Worm (Caenorhabditis elegans): ENCODE results near the gene pals-24.

pals-24 gene

ce11 chrIII:146369-146768, 26.1 kb downstream of the pals-24 start, which contains the start of gene fbxb-84:
fbxb-84 (minus strand) TSS chrIII:146469.
- no peak for TF ChIP-seq skn-1 (tag; optimal IDR thresholded peaks at IDR 0.05)
- no peak for TF ChIP-seq ceh-16 (tag; optimal IDR thresholded peaks at IDR 0.05)
- TF ChIP-seq peb-1 (tag; optimal IDR thresholded peaks at IDR 0.05), result no peak
- no peak for TF ChIP-seq ztf-4 (tag; optimal IDR thresholded peaks at IDR 0.05)
- TF ChIP-seq Y55F3AM.14 (GFP tag; optimal IDR thresholded peaks at IDR 0.05), result no peak
- no peak for TF ChIP-seq ztf-11 (tag; optimal IDR thresholded peaks at IDR 0.05)
- no peak for TF ChIP-seq fos-1 (tag; optimal IDR thresholded peaks at IDR 0.05)
- TF ChIP-seq mdl-1 (tag; optimal IDR thresholded peaks at IDR 0.05), result no peak
- TF ChIP-seq nhr-25 (tag; optimal IDR thresholded peaks at IDR 0.05), result no peak
- no peak for TF ChIP-seq ztf-1 (GFP tag; conservative IDR thresholded peaks at IDR 0.05)
- TF ChIP-seq aly-2 (tag; optimal IDR thresholded peaks at IDR 0.05), result no peak
- no peak for TF ChIP-seq nhr-129 (tag; optimal IDR thresholded peaks at IDR 0.05)
- TF ChIP-seq nhr-21 (tag; optimal IDR thresholded peaks at IDR 0.05), result no peak

DNA sequence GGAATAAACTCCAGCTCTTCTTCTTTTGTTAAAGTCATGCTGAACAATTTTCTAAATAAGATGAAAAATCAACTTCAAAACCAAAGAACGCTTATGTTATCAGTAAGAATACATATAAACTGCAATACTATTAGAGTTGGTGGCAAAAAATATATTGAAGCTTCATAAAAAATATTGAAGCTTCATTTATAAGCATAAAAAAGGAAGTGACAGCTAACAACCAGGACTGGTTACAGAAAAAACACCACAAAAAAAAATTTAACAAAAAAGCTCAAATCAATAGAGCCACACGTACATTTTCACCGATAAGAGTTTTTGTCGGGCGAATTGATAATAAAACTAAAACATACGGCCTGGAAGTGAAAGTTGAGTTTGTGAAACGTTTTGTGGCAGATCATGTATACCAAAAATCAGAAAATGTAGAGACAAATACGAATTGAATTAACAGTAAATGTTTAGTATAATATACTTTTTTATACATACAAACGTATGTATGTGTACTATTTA, 27.4 kb downstream of the pals-24 start, which contains the start of gene sqst-5:
TSS of gene sqst-5 (minus strand) at position 51 of the 507 bp plus-strand sequence.
- TF ChIP-seq aly-2 (tag; optimal IDR thresholded peaks at IDR 0.05) (no peak), fos-1 (tag; optimal IDR thresholded peaks at IDR 0.05) (peak; percentile 65), gmeb-1 (tag; optimal IDR thresholded peaks at IDR 0.05) (peak; percentile 4)

DNA sequence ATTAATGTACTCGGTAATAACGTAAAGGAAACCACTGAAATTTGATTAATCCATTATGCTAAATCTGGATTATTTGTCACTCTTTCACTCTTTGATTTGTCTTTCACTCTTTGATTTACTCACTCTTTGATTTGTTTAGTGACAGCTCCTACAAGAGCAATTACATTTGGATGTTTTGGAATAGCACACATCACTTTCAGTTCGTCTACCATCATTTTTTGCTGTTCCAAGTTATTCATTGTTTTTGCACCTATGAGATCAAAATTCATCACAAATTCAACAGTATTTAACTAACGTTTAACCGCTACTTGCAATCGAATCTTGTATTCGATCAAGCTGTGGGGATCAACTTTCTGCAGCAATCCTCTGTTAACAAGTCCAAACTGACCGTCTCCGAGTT, 28.9 kb downstream of the pals-24 start:
- TF ChIP-seq unc-55 (GFP tag; optimal IDR thresholded peaks at IDR 0.05) (no peak), sma-3 (GFP tag; optimal IDR thresholded peaks at IDR 0.05) (no peak)

DNA sequence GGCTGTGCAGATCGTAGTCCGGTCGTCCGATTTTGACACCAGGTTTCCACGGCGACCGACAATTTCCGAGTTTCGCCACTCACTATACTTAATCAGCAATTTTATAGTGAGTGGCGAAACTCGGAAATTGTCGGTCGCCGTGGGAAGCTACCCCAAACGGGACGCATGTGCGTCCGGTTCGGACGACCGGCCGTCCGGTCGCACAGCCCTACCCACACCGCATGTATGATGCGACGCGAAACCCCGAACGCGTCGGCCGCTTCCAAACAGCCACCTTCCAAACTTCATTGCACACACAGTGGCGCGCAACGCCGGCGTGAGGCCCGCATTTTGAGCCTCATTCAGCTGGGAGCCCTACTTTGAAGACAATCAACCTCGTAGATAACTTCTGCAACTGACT, 30.8 kb downstream of the pals-24 start:
- TF ChIP-seq R02D3.7 (tag; optimal IDR thresholded peaks at IDR 0.05) (no peak), fos-1 (tag; optimal IDR thresholded peaks at IDR 0.05) (no peak), ceh-82 (tag; optimal IDR thresholded peaks at IDR 0.05) (no peak), nhr-6 (tag; optimal IDR thresholded peaks at IDR 0.05) (no peak), lin-11 (tag; optimal IDR thresholded peaks at IDR 0.05) (no peak), nhr-77 (tag; optimal IDR thresholded peaks at IDR 0.05) (no peak)

- TF ChIP-seq sma-3 (GFP tag; optimal IDR thresholded peaks at IDR 0.05) (peak; percentile 17), sma-9 (GFP tag; optimal IDR thresholded peaks at IDR 0.05) (peak; percentile 72), sma-9 (tag; optimal IDR thresholded peaks at IDR 0.05) (no peak), egl-27 (tag; optimal IDR thresholded peaks at IDR 0.05) (peak; percentile 55), aly-2 (tag; optimal IDR thresholded peaks at IDR 0.05) (no peak), crh-2 (tag; optimal IDR thresholded peaks at IDR 0.05) (peak; percentile 71), skn-1 (tag; optimal IDR thresholded peaks at IDR 0.05) (peak; percentile 34), R02D3.7 (tag; optimal IDR thresholded peaks at IDR 0.05) (no peak), gmeb-1 (tag; optimal IDR thresholded peaks at IDR 0.05) (peak; percentile 61), fos-1 (tag; optimal IDR thresholded peaks at IDR 0.05) (peak; percentile 100)
These were observed 33.9 kb downstream of the pals-24 start for ce11 chrIII:154168-154567.

DNA sequence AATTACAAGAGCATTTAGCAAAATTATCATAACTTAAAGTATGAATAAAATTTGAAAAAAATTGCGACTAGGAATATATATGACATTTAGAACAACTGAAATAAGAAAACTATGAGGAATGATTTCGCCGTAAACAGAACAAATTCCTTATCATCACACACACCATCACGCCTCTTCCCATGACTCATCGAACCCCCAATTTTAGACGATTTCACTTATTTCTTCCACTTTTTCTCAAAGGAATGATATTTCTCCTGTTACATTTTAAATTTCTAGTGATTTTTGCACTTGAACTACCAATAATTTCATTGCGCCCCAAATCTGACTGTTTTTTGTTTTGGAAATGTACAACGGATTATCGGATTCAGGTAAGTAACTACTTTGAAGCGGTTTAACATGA, 36.4 kb downstream of the pals-24 start, which contains the start of the genes zig-13 and ver-1:
TSS of gene zig-13 (minus strand) at position 101 of the 400 bp plus-strand sequence.
TSS of gene ver-1 (plus strand) at position 180 of the 400 bp plus-strand sequence.
- no peak for TF ChIP-seq nhr-25 (tag; optimal IDR thresholded peaks at IDR 0.05)

- TF ChIP-seq ceh-82 (tag; optimal IDR thresholded peaks at IDR 0.05) (no peak), ama-1 (optimal IDR thresholded peaks at IDR 0.05) (no peak), R02D3.7 (tag; optimal IDR thresholded peaks at IDR 0.05) (no peak), elt-1 (tag; optimal IDR thresholded peaks at IDR 0.05) (no peak), sma-3 (GFP tag; optimal IDR thresholded peaks at IDR 0.05) (no peak), C34F6.9 (tag; optimal IDR thresholded peaks at IDR 0.05) (no peak), lsy-2 (tag; optimal IDR thresholded peaks at IDR 0.05) (no peak), nhr-129 (tag; optimal IDR thresholded peaks at IDR 0.05) (no peak), zag-1 (tag; optimal IDR thresholded peaks at IDR 0.05) (no peak), nhr-12 (tag; optimal IDR thresholded peaks at IDR 0.05) (no peak), sem-4 (tag; optimal IDR thresholded peaks at IDR 0.05) (no peak), nhr-10 (tag; optimal IDR thresholded peaks at IDR 0.05) (no peak), unc-55 (GFP tag; optimal IDR thresholded peaks at IDR 0.05) (no peak), ztf-11 (tag; optimal IDR thresholded peaks at IDR 0.05) (no peak)
These were observed 37.7 kb downstream of the pals-24 start for ce11 chrIII:157980-158379.

Measured in whole organism, L2 larva.